Fruit fly (Drosophila melanogaster) whole organism, embryonic: ENCODE data around the gene Gcat.

Source experiments
- Ada2b ChIP-seq: fragments of 200-800 bp; sonication (Bioruptor generic); IDR thresholded peaks from 2 replicates; pipeline ENCODE4 v1.3.6; 2022; ENCODE audit warnings: missing biosample characterization, missing genetic modification characterization
- Asciz ChIP-seq: fragments of 200-800 bp; sonication (Bioruptor generic); optimal IDR thresholded peaks from 2 replicates; lab custom pipeline; 2017; ENCODE audit warnings: missing biosample characterization, mild to moderate bottlenecking, missing genetic modification characterization, missing genetic modification reagents
- Awh ChIP-seq: fragments of 200-800 bp; sonication (Bioruptor generic); IDR thresholded peaks from 2 replicates; pipeline ENCODE4, ENCODE4 v1.3.6; 2022; ENCODE audit warnings: missing biosample characterization, missing genetic modification characterization
- BEAF-32 ChIP-seq: fragments of 200-800 bp; sonication (Bioruptor generic); optimal IDR thresholded peaks from 3 replicates; lab custom pipeline; 2017; ENCODE audit warnings: missing biosample characterization, missing genetic modification characterization, mild to moderate bottlenecking, moderate library complexity, missing genetic modification reagents
- BtbVII ChIP-seq: fragments of 200-800 bp; sonication (Bioruptor generic); optimal IDR thresholded peaks from 3 replicates; lab custom pipeline; 2017; ENCODE audit warnings: missing biosample characterization, mild to moderate bottlenecking, missing genetic modification characterization
- CG10209 ChIP-seq: fragments of 200-800 bp; sonication (Bioruptor generic); optimal IDR thresholded peaks from 3 replicates; lab custom pipeline; 2017; ENCODE audit warnings: missing biosample characterization, mild to moderate bottlenecking, missing genetic modification characterization, missing genetic modification reagents
- CG10462 ChIP-seq: fragments of 200-800 bp; sonication (Bioruptor generic); optimal IDR thresholded peaks from 2 replicates; lab custom pipeline; 2016; ENCODE audit warnings: missing biosample characterization, missing genetic modification characterization
- CG13296 ChIP-seq: fragments of 200-800 bp; sonication (Bioruptor generic); optimal IDR thresholded peaks from 3 replicates; lab custom pipeline; 2018; ENCODE audit warnings: missing biosample characterization, mild to moderate bottlenecking, missing genetic modification characterization
- CG13894 ChIP-seq: fragments of 200-800 bp; sonication (Bioruptor generic); optimal IDR thresholded peaks from 3 replicates; lab custom pipeline; 2018; ENCODE audit warnings: missing biosample characterization, mild to moderate bottlenecking, missing genetic modification characterization, moderate library complexity
- CG16863 ChIP-seq: fragments of 200-800 bp; sonication (Bioruptor generic); optimal IDR thresholded peaks from 3 replicates; lab custom pipeline; 2016; ENCODE audit warnings: missing biosample characterization, missing genetic modification characterization
- CG1832 ChIP-seq: fragments of 200-800 bp; sonication (Bioruptor generic); optimal IDR thresholded peaks from 2 replicates; lab custom pipeline; 2017; ENCODE audit warnings: missing biosample characterization, mild to moderate bottlenecking, missing genetic modification characterization, inconsistent platforms
- CG2199 ChIP-seq: fragments of 200-800 bp; sonication (Bioruptor generic); IDR thresholded peaks from 3 replicates; pipeline ENCODE4 v1.3.6; 2022; ENCODE audit warnings: missing biosample characterization, missing genetic modification characterization
- CG2712 ChIP-seq: fragments of 200-800 bp; optimal IDR thresholded peaks from 3 replicates; lab custom pipeline; 2019; ENCODE audit warnings: missing biosample characterization, mild to moderate bottlenecking, missing genetic modification characterization, moderate library complexity
- CG2889 ChIP-seq: fragments of 200-800 bp; sonication (Bioruptor generic); IDR thresholded peaks from 3 replicates; pipeline ENCODE4 v1.3.6; 2022; ENCODE audit warnings: missing biosample characterization, missing genetic modification characterization
- CG3281 ChIP-seq: fragments of 200-800 bp; sonication (Bioruptor generic); optimal IDR thresholded peaks from 3 replicates; lab custom pipeline; 2017; ENCODE audit warnings: missing biosample characterization, mild to moderate bottlenecking, missing genetic modification characterization
- CG3407 ChIP-seq: fragments of 200-800 bp; sonication (Bioruptor generic); optimal IDR thresholded peaks from 2 replicates; lab custom pipeline; 2018; ENCODE audit warnings: missing biosample characterization, mild to moderate bottlenecking, missing genetic modification characterization
- CG3995 ChIP-seq: fragments of 200-800 bp; sonication (Bioruptor generic); optimal IDR thresholded peaks from 3 replicates; lab custom pipeline; 2016; ENCODE audit warnings: missing biosample characterization, missing genetic modification characterization
- CG6683 ChIP-seq: fragments of 200-800 bp; sonication (Bioruptor generic); optimal IDR thresholded peaks from 2 replicates; lab custom pipeline; 2017; ENCODE audit warnings: missing biosample characterization, mild to moderate bottlenecking, missing genetic modification characterization, missing genetic modification reagents
- CG6813 ChIP-seq: fragments of 200-800 bp; sonication (Bioruptor generic); optimal IDR thresholded peaks from 2 replicates; lab custom pipeline; 2017; ENCODE audit warnings: missing biosample characterization, missing genetic modification characterization, mild to moderate bottlenecking, moderate library complexity, missing genetic modification reagents
- CG8944 ChIP-seq: fragments of 200-800 bp; sonication (Bioruptor generic); optimal IDR thresholded peaks from 3 replicates; lab custom pipeline; 2016; ENCODE audit warnings: missing biosample characterization, missing genetic modification characterization
- CG9876 ChIP-seq: fragments of 200-800 bp; sonication (Bioruptor generic); optimal IDR thresholded peaks from 2 replicates; lab custom pipeline; 2016; ENCODE audit warnings: missing biosample characterization, missing genetic modification characterization
- CrebB ChIP-seq: fragments of 200-800 bp; sonication (Bioruptor generic); optimal IDR thresholded peaks from 3 replicates; lab custom pipeline; 2018; ENCODE audit warnings: missing biosample characterization, mild to moderate bottlenecking, missing genetic modification characterization
- E2f1 ChIP-seq: fragments of 200-800 bp; sonication (Bioruptor generic); IDR thresholded peaks from 2 replicates; pipeline ENCODE4 v1.3.6; 2022; ENCODE audit warnings: missing biosample characterization, missing genetic modification characterization
- Ets65A ChIP-seq: fragments of 200-800 bp; sonication (Bioruptor generic); peaks from one replicate; lab custom pipeline; 2016; ENCODE audit warnings: missing biosample characterization, missing genetic modification characterization
- H2.0 ChIP-seq: fragments of 200-800 bp; sonication (Bioruptor generic); IDR thresholded peaks from 2 replicates; pipeline ENCODE4 v1.3.6; 2022; ENCODE audit warnings: missing biosample characterization, missing genetic modification characterization
- HLH3B ChIP-seq: fragments of 200-800 bp; sonication (Bioruptor generic); IDR thresholded peaks from 2 replicates; pipeline ENCODE4 v1.3.6; 2022; ENCODE audit warnings: missing biosample characterization, missing genetic modification characterization
- HmgD ChIP-seq: fragments of 200-800 bp; sonication (Bioruptor generic); optimal IDR thresholded peaks from 3 replicates; lab custom pipeline; 2016; ENCODE audit warnings: missing biosample characterization, missing genetic modification characterization
- HmgZ ChIP-seq: fragments of 200-800 bp; sonication (Bioruptor generic); optimal IDR thresholded peaks from 2 replicates; lab custom pipeline; 2018; ENCODE audit warnings: missing biosample characterization, mild to moderate bottlenecking, missing genetic modification characterization
- Lhr ChIP-seq: fragments of 200-800 bp; sonication (Bioruptor generic); optimal IDR thresholded peaks from 3 replicates; lab custom pipeline; 2017; ENCODE audit warnings: mild to moderate bottlenecking, missing biosample characterization, missing genetic modification reagents, missing genetic modification characterization
- Nf-YC ChIP-seq: fragments of 200-800 bp; optimal IDR thresholded peaks from 3 replicates; lab custom pipeline; 2019; ENCODE audit warnings: missing biosample characterization, mild to moderate bottlenecking, missing genetic modification characterization, moderate library complexity
- ap ChIP-seq: fragments of 200-800 bp; sonication (Bioruptor generic); IDR thresholded peaks from 2 replicates; pipeline ENCODE4 v1.3.6; 2022; ENCODE audit warnings: missing biosample characterization, missing genetic modification characterization
- bigmax ChIP-seq: fragments of 200-800 bp; sonication (Bioruptor generic); optimal IDR thresholded peaks from 2 replicates; lab custom pipeline; 2018; ENCODE audit warnings: missing biosample characterization, mild to moderate bottlenecking, missing genetic modification characterization
- bsh ChIP-seq, 2 experiments: fragments of 200-800 bp; sonication (Bioruptor generic); optimal IDR thresholded peaks; 2 replicates each; lab custom pipeline; 2017 to 2018; ENCODE audit warnings: mild to moderate bottlenecking in 2 of 2, missing biosample characterization in 2 of 2, missing genetic modification characterization in 2 of 2, moderate library complexity in 1 of 2
- cg ChIP-seq: fragments of 200-800 bp; sonication (Bioruptor generic); optimal IDR thresholded peaks from 3 replicates; lab custom pipeline; 2019; ENCODE audit warnings: missing biosample characterization, mild to moderate bottlenecking, missing genetic modification characterization, moderate library complexity
- chinmo ChIP-seq: fragments of 200-800 bp; sonication (Bioruptor generic); IDR thresholded peaks from 4 replicates; pipeline ENCODE4 v1.3.6; 2022; ENCODE audit warnings: missing biosample characterization, missing genetic modification characterization; ENCODE audit not compliant: partially characterized antibody
- chm ChIP-seq: fragments of 200-800 bp; sonication (Bioruptor generic); IDR thresholded peaks from 2 replicates; pipeline ENCODE4 v1.3.6; 2022; ENCODE audit warnings: missing biosample characterization, missing genetic modification characterization
- ci ChIP-seq: fragments of 200-800 bp; sonication (Bioruptor generic); IDR thresholded peaks from 3 replicates; pipeline ENCODE4 v1.3.6; 2022; ENCODE audit warnings: missing biosample characterization, missing genetic modification characterization
- da ChIP-seq: fragments of 200-800 bp; sonication (Bioruptor generic); optimal IDR thresholded peaks from 2 replicates; lab custom pipeline; 2016; ENCODE audit warnings: missing biosample characterization, missing genetic modification characterization
- dysf ChIP-seq: fragments of 200-800 bp; sonication (Bioruptor generic); IDR thresholded peaks from 3 replicates; pipeline ENCODE4 v1.3.6; 2022; ENCODE audit warnings: missing biosample characterization, missing genetic modification characterization
- en ChIP-seq: fragments of 200-800 bp; sonication (Bioruptor generic); optimal IDR thresholded peaks from 2 replicates; lab custom pipeline; 2016; ENCODE audit warnings: missing biosample characterization, missing genetic modification characterization
- fru ChIP-seq: fragments of >200 bp; optimal IDR thresholded peaks from 2 replicates; lab custom pipeline; 2017
- gcm2 ChIP-seq: fragments of 200-800 bp; sonication (Bioruptor generic); optimal IDR thresholded peaks from 2 replicates; lab custom pipeline; 2016; ENCODE audit warnings: missing biosample characterization, missing genetic modification characterization
- gro ChIP-seq: fragments of 200-800 bp; sonication (Bioruptor generic); optimal IDR thresholded peaks from 2 replicates; lab custom pipeline; 2016; ENCODE audit warnings: missing biosample characterization, missing genetic modification characterization
- hb ChIP-seq: fragments of 200-800 bp; sonication (Bioruptor generic); IDR thresholded peaks from 3 replicates; pipeline ENCODE4 v1.3.6; 2022; ENCODE audit warnings: missing biosample characterization, missing genetic modification characterization; ENCODE audit not compliant: partially characterized antibody
- inv ChIP-seq: fragments of 200-800 bp; sonication (Bioruptor generic); IDR thresholded peaks from 2 replicates; pipeline ENCODE4 v1.3.6; 2022; ENCODE audit warnings: missing biosample characterization, missing genetic modification characterization; ENCODE audit not compliant: partially characterized antibody
- kah ChIP-seq: fragments of 200-800 bp; sonication (Bioruptor generic); optimal IDR thresholded peaks from 2 replicates; lab custom pipeline; 2018; ENCODE audit warnings: missing biosample characterization, mild to moderate bottlenecking, missing genetic modification characterization
- pan ChIP-seq, 4 experiments: fragments of >200 bp in 3 of 4; fragments of 200-800 bp in 1 of 4; sonication (Bioruptor generic) in 1 of 4; optimal IDR thresholded peaks in 3 of 4; IDR thresholded peaks in 1 of 4; 2 replicates each; pipeline versions ENCODE4 v1.3.6 to Lab custom; 2017 to 2022; ENCODE audit warnings: missing biosample characterization in 2 of 4, missing genetic modification characterization in 2 of 4, mixed read lengths in 1 of 4
- pnt ChIP-seq: fragments of 200-800 bp; sonication (Bioruptor generic); optimal IDR thresholded peaks from 3 replicates; lab custom pipeline; 2016; ENCODE audit warnings: missing biosample characterization, missing genetic modification characterization
- pum ChIP-seq: fragments of 200-800 bp; sonication (Bioruptor generic); optimal IDR thresholded peaks from 2 replicates; lab custom pipeline; 2016; ENCODE audit warnings: missing biosample characterization, missing genetic modification characterization
- scrt ChIP-seq: fragments of 200-800 bp; sonication (Bioruptor generic); optimal IDR thresholded peaks from 2 replicates; lab custom pipeline; 2018; ENCODE audit warnings: missing biosample characterization, mild to moderate bottlenecking, missing genetic modification characterization, moderate library complexity
- sens-2 ChIP-seq: fragments of 200-800 bp; sonication (Bioruptor generic); IDR thresholded peaks from 2 replicates; pipeline ENCODE4 v1.3.6; 2022; ENCODE audit warnings: missing biosample characterization, missing genetic modification characterization
- sisA ChIP-seq: fragments of 200-800 bp; sonication (Bioruptor generic); IDR thresholded peaks from 2 replicates; pipeline ENCODE4 v1.3.6; 2022; ENCODE audit warnings: missing biosample characterization, missing genetic modification characterization

The Gcat gene

dm6 chr3L:11772608-11773017 lies 28.0 kb downstream of the Gcat start (continued):
- TF ChIP-seq pnt (GFP tag; lab: Kevin White, UChicago) (no peak), CG3407 (no peak), CG2889 (GFP tag; lab: Robert Waterston, UW) (no peak), bigmax (GFP tag; lab: Kevin White, UChicago) (no peak), HmgD (GFP tag; lab: Kevin White, UChicago) (no peak), gcm2 (GFP tag; lab: Kevin White, UChicago) (no peak), Asciz (no peak), CG3281 (GFP tag; lab: Kevin White, UChicago) (no peak), CG10209 (GFP tag; lab: Kevin White, UChicago) (no peak), BEAF-32 (GFP tag; lab: Kevin White, UChicago) (no peak), chm (GFP tag; lab: Robert Waterston, UW) (no peak), bsh (GFP tag; optimal IDR thresholded peaks at IDR 0.05; lab: Kevin White, UChicago) (no peak), ci (GFP tag; lab: Robert Waterston, UW) (peak; percentile 40; the same call in 1 of the 3 replicates), CG16863 (GFP tag; lab: Kevin White, UChicago) (no peak), CG2199 (GFP tag; lab: Robert Waterston, UW) (no peak), H2.0 (GFP tag; lab: Robert Waterston, UW) (no peak), sisA (GFP tag; lab: Robert Waterston, UW) (no peak), scrt (no peak), Ets65A (GFP tag; lab: Kevin White, UChicago) (no peak), Ada2b (GFP tag; lab: Robert Waterston, UW) (no peak), pum (no peak), E2f1 (GFP tag; lab: Robert Waterston, UW) (no peak), hb (GFP tag; lab: Robert Waterston, UW) (no peak), CrebB (no peak), Awh (GFP tag; lab: Robert Waterston, UW) (no peak), CG8944 (no peak), dysf (GFP tag; lab: Robert Waterston, UW) (no peak), inv (GFP tag; lab: Robert Waterston, UW) (peak; percentile 22; the same call in 1 of the 2 replicates), CG6813 (peak; percentile 46), cg (GFP tag; lab: Kevin White, UChicago) (no peak), da (GFP tag; lab: Kevin White, UChicago) (no peak), ap (no peak), CG6683 (GFP tag; lab: Kevin White, UChicago) (no peak), CG13296 (GFP tag; lab: Kevin White, UChicago) (peak; percentile 14), CG9876 (GFP tag; lab: Kevin White, UChicago) (no peak), kah (peak; percentile 9), sens-2 (no peak), chinmo (GFP tag; lab: Robert Waterston, UW) (peak; percentile 87; the same call in 3 of the 4 replicates), CG3995 (GFP tag; lab: Kevin White, UChicago) (no peak), pan (optimal IDR thresholded peaks at IDR 0.05; lab: Kevin White, UChicago) (no peak), pan (GFP tag; optimal IDR thresholded peaks at IDR 0.05 in 1 of 2, IDR thresholded peaks at IDR 0.05 in 1 of 2) (no peak), CG10462 (GFP tag; lab: Kevin White, UChicago) (no peak), gro (GFP tag; lab: Kevin White, UChicago) (peak; percentile 19), CG2712 (tag; lab: Kevin White, UChicago) (no peak), Nf-YC (tag; lab: Kevin White, UChicago) (peak; percentile 67), Lhr (no peak), fru (lab: Kevin White, UChicago) (no peak), CG1832 (GFP tag; lab: Kevin White, UChicago) (no peak), CG13894 (tag; lab: Kevin White, UChicago) (no peak), HLH3B (GFP tag; lab: Robert Waterston, UW) (no peak), en (no peak), HmgZ (peak; percentile 64), BtbVII (no peak)
